Worm (Caenorhabditis elegans): ENCODE measurements around the gene ifbp-1.

ifbp-1 gene

DNA sequence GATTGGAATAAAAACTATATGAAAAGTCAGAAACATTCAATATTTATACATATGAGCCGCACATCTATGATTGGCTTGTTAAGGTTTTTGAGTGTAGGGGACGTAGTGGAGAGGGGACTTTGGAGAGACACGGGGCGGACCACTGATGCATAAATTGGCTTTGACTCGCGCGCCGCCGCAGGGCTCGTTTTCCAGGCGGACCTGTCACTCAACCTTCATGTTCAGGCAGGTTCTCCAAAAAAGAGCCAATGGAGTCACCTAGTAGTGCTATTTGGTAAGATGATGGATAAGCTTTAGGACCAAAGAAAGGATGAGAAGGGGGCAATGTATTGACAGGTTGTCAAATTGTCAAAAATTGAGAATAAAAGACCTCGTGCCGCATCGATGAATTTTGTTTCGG is 14.9 kb upstream of the ifbp-1 start:
- TF ChIP-seq madf-2 (tag; optimal IDR thresholded peaks at IDR 0.05) (no peak), fax-1 (tag; optimal IDR thresholded peaks at IDR 0.05) (no peak), sdc-2 (tag; optimal IDR thresholded peaks at IDR 0.05) (no peak), gmeb-2 (tag; optimal IDR thresholded peaks at IDR 0.05) (no peak), unc-42 (tag; optimal IDR thresholded peaks at IDR 0.05) (peak; percentile 18), sox-2 (GFP tag; IDR thresholded peaks at IDR 0.05) (no peak), unc-55 (GFP tag; optimal IDR thresholded peaks at IDR 0.05) (peak; percentile 76), sox-4 (tag; optimal IDR thresholded peaks at IDR 0.05) (no peak)

DNA sequence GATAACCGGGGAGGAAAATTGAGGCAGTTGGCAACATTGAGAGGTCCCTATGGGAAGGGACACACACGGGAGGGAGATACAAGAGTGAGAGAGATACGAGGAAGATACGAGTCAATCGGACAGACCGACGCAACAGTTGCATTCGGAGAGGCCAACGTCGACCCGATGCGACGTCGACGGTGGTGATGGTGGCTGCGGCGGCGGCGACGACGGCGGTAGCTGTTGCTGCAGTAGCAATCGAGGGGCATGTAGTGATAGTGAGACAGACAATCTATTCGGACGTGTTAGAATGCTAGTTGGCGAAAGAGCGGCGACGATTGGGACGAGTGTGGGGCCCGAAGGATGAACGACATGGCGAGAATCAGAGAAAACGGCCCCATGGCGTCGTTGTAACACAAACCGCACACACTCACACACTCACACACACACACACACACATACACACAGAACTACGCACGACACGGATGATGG is 13.3 kb upstream of the ifbp-1 start:
- TF ChIP-seq fkh-6 (tag; optimal IDR thresholded peaks at IDR 0.05) (peak; percentile 17), K02D7.2 (tag; optimal IDR thresholded peaks at IDR 0.05) (no peak), madf-2 (tag; optimal IDR thresholded peaks at IDR 0.05) (peak; percentile 24), ets-4 (tag; optimal IDR thresholded peaks at IDR 0.05) (no peak), hlh-13 (GFP tag; optimal IDR thresholded peaks at IDR 0.05) (peak; percentile 10), ttx-3 (tag; optimal IDR thresholded peaks at IDR 0.05) (no peak), eyg-1 (tag; optimal IDR thresholded peaks at IDR 0.05) (no peak), F13H6.1 (tag; optimal IDR thresholded peaks at IDR 0.05) (peak; percentile 62), che-1 (tag; optimal IDR thresholded peaks at IDR 0.05) (peak; percentile 12), pqm-1 (tag; optimal IDR thresholded peaks at IDR 0.05) (no peak), ceh-19 (GFP tag; optimal IDR thresholded peaks at IDR 0.05) (peak; percentile 40), zip-5 (tag; optimal IDR thresholded peaks at IDR 0.05) (no peak), sox-2 (GFP tag; IDR thresholded peaks at IDR 0.05) (no peak), unc-42 (tag; optimal IDR thresholded peaks at IDR 0.05) (peak; percentile 19), pag-3 (tag; optimal IDR thresholded peaks at IDR 0.05; ENCODE audit: borderline replicate concordance) (no peak), unc-55 (GFP tag; optimal IDR thresholded peaks at IDR 0.05) (peak; percentile 30), ref-2 (tag; optimal IDR thresholded peaks at IDR 0.05) (peak; percentile 25), ceh-48 (tag; optimal IDR thresholded peaks at IDR 0.05) (peak; percentile 5), pha-4 (tag; optimal IDR thresholded peaks at IDR 0.05) (no peak), pat-9 (tag; optimal IDR thresholded peaks at IDR 0.05) (peak; percentile 75), sdc-2 (tag; optimal IDR thresholded peaks at IDR 0.05) (peak; percentile 50), odd-2 (tag; optimal IDR thresholded peaks at IDR 0.05) (no peak), pax-1 (tag; optimal IDR thresholded peaks at IDR 0.05) (no peak), hlh-30 (tag; optimal IDR thresholded peaks at IDR 0.05; ENCODE audit: insufficient read depth) (no peak), ceh-2 (tag; optimal IDR thresholded peaks at IDR 0.05) (peak; percentile 11), ceh-45 (GFP tag; IDR thresholded peaks at IDR 0.05) (no peak), dve-1 (tag; optimal IDR thresholded peaks at IDR 0.05) (no peak), lim-6 (tag; optimal IDR thresholded peaks at IDR 0.05) (no peak), syd-9 (tag; optimal IDR thresholded peaks at IDR 0.05) (peak; percentile 79), ceh-9 (tag; optimal IDR thresholded peaks at IDR 0.05) (no peak), hlh-15 (tag; optimal IDR thresholded peaks at IDR 0.05) (no peak), tbx-2 (tag; optimal IDR thresholded peaks at IDR 0.05) (peak; percentile 60), ama-1 (optimal IDR thresholded peaks at IDR 0.05) (no peak), elt-4 (tag; optimal IDR thresholded peaks at IDR 0.05) (no peak), mec-3 (tag; optimal IDR thresholded peaks at IDR 0.05; ENCODE audit: borderline replicate concordance) (peak; percentile 46), npax-4 (tag; optimal IDR thresholded peaks at IDR 0.05) (no peak), ceh-6 (GFP tag; optimal IDR thresholded peaks at IDR 0.05) (no peak), ceh-31 (tag; optimal IDR thresholded peaks at IDR 0.05) (peak; percentile 37), fax-1 (tag; optimal IDR thresholded peaks at IDR 0.05) (no peak), T23F11.4 (GFP tag; optimal IDR thresholded peaks at IDR 0.05) (no peak), ceh-24 (tag; optimal IDR thresholded peaks at IDR 0.05) (no peak), K09A11.1 (tag; optimal IDR thresholded peaks at IDR 0.05; ENCODE audit: insufficient read depth) (no peak), rnt-1 (tag; optimal IDR thresholded peaks at IDR 0.05) (peak; percentile 95), hlh-6 (tag; optimal IDR thresholded peaks at IDR 0.05) (no peak), Y22D7AL.16 (tag; optimal IDR thresholded peaks at IDR 0.05) (peak; percentile 19), ceh-18 (tag; optimal IDR thresholded peaks at IDR 0.05) (peak; percentile 91), ceh-22 (tag; optimal IDR thresholded peaks at IDR 0.05) (no peak), ztf-16 (tag; optimal IDR thresholded peaks at IDR 0.05) (no peak), pros-1 (tag; optimal IDR thresholded peaks at IDR 0.05) (no peak)
